Worm (Caenorhabditis elegans) whole organism, L1 larva: ENCODE results near the gene smcr-8.

Experiments used
- ces-1 ChIP-seq: fragments of 150-350 bp; optimal IDR thresholded peaks from 2 replicates; lab custom pipeline; 2014; ENCODE audit warnings: missing biosample characterization, missing genetic modification reagents, missing genetic modification characterization
- jun-1 ChIP-seq: fragments of 150-350 bp; optimal IDR thresholded peaks from 2 replicates; lab custom pipeline; 2014; ENCODE audit warnings: missing biosample characterization, missing genetic modification reagents, missing genetic modification characterization
- nhr-237 ChIP-seq: fragments of 150-350 bp; optimal IDR thresholded peaks from 2 replicates; lab custom pipeline; 2014; ENCODE audit warnings: missing biosample characterization, missing genetic modification characterization
- nhr-71 ChIP-seq: sonication (generic microtip); optimal IDR thresholded peaks from 2 replicates; lab custom pipeline; 2016; ENCODE audit warnings: mild to moderate bottlenecking, missing genetic modification characterization, moderate library complexity, missing compliant biosample characterization
- nhr-76 ChIP-seq: sonication (generic microtip); optimal IDR thresholded peaks from 2 replicates; lab custom pipeline; 2017; ENCODE audit warnings: missing biosample characterization, missing genetic modification characterization
- tbx-2 ChIP-seq: sonication (generic microtip); optimal IDR thresholded peaks from 2 replicates; lab custom pipeline; 2016; ENCODE audit warnings: missing genetic modification characterization, missing compliant biosample characterization

DNA sequence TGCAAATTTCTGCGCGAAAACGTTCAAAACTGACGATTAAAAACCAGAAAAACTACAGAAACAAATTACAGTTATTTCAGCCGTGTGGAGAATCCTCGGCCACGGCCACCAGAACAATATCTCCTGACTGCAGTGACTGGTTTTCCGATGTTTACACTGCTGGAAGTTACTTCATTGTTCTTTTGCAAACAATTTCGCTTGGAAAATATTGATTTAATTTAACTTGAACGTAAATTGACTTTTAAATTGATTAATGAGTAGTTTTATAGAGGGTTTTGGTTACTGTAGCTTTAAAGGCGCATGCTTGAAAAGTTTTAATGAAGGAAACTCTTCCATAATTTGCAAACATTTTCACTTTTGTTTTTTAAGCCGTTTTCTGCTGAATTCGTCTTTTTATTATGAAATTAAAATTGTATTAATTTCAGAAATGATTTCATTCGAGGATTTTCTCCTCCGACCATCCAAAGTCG lies at the start of gene smcr-8:
- no peak for TF ChIP-seq nhr-237
- no peak for TF ChIP-seq nhr-76
- TF ChIP-seq nhr-71 (tag; lab: Kevin White, UChicago) = no peak
- no peak for TF ChIP-seq ces-1
- no peak for TF ChIP-seq jun-1 (tag; lab: Kevin White, UChicago)
- no peak for TF ChIP-seq tbx-2 (tag; lab: Kevin White, UChicago)
